Worm (Caenorhabditis elegans): Measurements from ENCODE around the gene T20G5.8.

The T20G5.8 gene

DNA sequence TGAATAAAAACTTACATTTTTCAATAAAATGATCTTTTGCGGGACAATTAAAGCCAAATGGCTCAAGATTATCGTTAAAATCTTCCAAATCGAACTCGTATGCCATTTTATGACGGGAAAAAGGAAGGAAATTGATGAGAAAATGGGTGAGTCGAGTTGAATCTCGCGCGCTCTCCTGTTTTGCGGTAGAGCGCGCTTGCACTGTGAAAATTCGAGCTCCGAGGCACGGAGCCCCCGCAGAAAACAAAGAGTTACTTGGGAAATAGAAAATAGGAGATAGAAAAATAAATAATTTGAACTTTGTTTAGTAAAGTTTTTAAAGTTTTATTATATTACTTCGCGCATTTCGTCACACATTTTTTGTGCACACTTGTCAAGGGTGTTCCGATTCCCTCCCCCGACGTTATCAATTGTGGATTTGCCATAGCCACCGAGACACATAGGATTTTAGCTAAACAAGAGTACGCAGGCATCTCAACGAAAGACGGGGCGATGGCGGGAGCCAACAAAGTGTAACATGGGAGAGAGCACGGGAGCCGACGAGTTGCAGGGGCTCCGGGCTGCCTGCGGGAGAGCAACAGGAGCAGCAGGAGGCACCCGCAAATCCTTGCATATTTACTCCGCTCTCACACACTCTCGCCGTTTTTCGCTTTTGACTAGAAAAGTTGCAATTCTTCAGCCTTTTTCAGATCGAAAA lies 49.4 kb downstream of the T20G5.8 start, which contains the start of the genes div-1 and cor-1:
TSS of gene div-1 (minus strand) at position 119 of the 697 bp plus-strand sequence.
TSS of gene cor-1 (plus strand) at position 671 of the 697 bp plus-strand sequence.
- TF ChIP-seq tab-1 (GFP tag; IDR thresholded peaks at IDR 0.05) (no peak), klf-2 (GFP tag; conservative IDR thresholded peaks at IDR 0.05) (no peak), ref-1 (GFP tag; conservative IDR thresholded peaks at IDR 0.05) (0 out of 2 replicates have a peak, but pooled peaks have one; percentile 8), ztf-23 (GFP tag; IDR thresholded peaks at IDR 0.05) (no peak), ztf-29 (GFP tag; IDR thresholded peaks at IDR 0.05) (no peak)
